Worm (Caenorhabditis elegans): Measurements from ENCODE around the gene glna-2.

Gene glna-2

ce11 chrII:8028246-8028694 lies 19.8 kb downstream of the glna-2 start (continued):
- no peak for TF ChIP-seq ZK546.5 (tag; optimal IDR thresholded peaks at IDR 0.05)
- peak; percentile 98 for TF ChIP-seq lir-3 (tag; optimal IDR thresholded peaks at IDR 0.05)
- peak; percentile 34 for TF ChIP-seq zip-2 (tag; optimal IDR thresholded peaks at IDR 0.05)
- TF ChIP-seq nhr-42 (GFP tag; IDR thresholded peaks at IDR 0.05) = 0 out of 2 replicates have a peak, but pooled peaks have one; percentile 62
- TF ChIP-seq dmd-6 (GFP tag; IDR thresholded peaks at IDR 0.05) = peak; percentile 91
- TF ChIP-seq cey-2 (tag; optimal IDR thresholded peaks at IDR 0.05; ENCODE audit: borderline replicate concordance, insufficient read depth) = no peak
- peak; percentile 74 for TF ChIP-seq mes-2 (tag; optimal IDR thresholded peaks at IDR 0.05; ENCODE audit: poor library complexity, severe bottlenecking)
- peak; percentile 70 for TF ChIP-seq dpl-1 (GFP tag; optimal IDR thresholded peaks at IDR 0.05)
- no peak for TF ChIP-seq Y5F2A.4 (GFP tag; optimal IDR thresholded peaks at IDR 0.05)
- peak; percentile 90 for TF ChIP-seq nhr-48 (tag; optimal IDR thresholded peaks at IDR 0.05)
- TF ChIP-seq mxl-3 (GFP tag; optimal IDR thresholded peaks at IDR 0.05) = peak; percentile 89
- TF ChIP-seq nhr-11 (tag; optimal IDR thresholded peaks at IDR 0.05) = peak; percentile 68
- TF ChIP-seq mxl-2 (GFP tag; conservative IDR thresholded peaks at IDR 0.05) = peak; percentile 54; the same call in 1 of the 2 replicates
- TF ChIP-seq aha-1 (tag) = peak; percentile 99
- TF ChIP-seq skn-1 (tag; optimal IDR thresholded peaks at IDR 0.05) = no peak
- peak; percentile 97 for TF ChIP-seq mep-1 (tag; optimal IDR thresholded peaks at IDR 0.05)
- peak; percentile 57 for TF ChIP-seq nhr-28 (tag; optimal IDR thresholded peaks at IDR 0.05)
- TF ChIP-seq mdt-29 (GFP tag; IDR thresholded peaks at IDR 0.05) = peak; percentile 76
- peak; percentile 76 for TF ChIP-seq arid-1 (GFP tag; conservative IDR thresholded peaks at IDR 0.05)
- peak; percentile 32 for TF ChIP-seq pqm-1 (tag; optimal IDR thresholded peaks at IDR 0.05)
- peak; percentile 55 for TF ChIP-seq nhr-77 (tag; optimal IDR thresholded peaks at IDR 0.05)
- peak; percentile 65 to 81 for TF ChIP-seq lsy-2 (tag; optimal IDR thresholded peaks at IDR 0.05)
- no peak for TF ChIP-seq attf-4 (tag; optimal IDR thresholded peaks at IDR 0.05)
- no peak for TF ChIP-seq nhr-237 (tag; optimal IDR thresholded peaks at IDR 0.05)
- TF ChIP-seq F44E2.7 (GFP tag; IDR thresholded peaks at IDR 0.05) = no peak
- peak; percentile 71; the same call in 1 of the 2 replicates for TF ChIP-seq tra-1 (GFP tag; IDR thresholded peaks at IDR 0.05)
- 0 out of 2 replicates have a peak, but pooled peaks have one; percentile 67 for TF ChIP-seq nhr-41 (GFP tag; IDR thresholded peaks at IDR 0.05)
- no peak for TF ChIP-seq ces-1 (GFP tag; optimal IDR thresholded peaks at IDR 0.05)
- no peak for TF ChIP-seq daf-19 (GFP tag; conservative IDR thresholded peaks at IDR 0.05)
- TF ChIP-seq lin-29 (GFP tag; IDR thresholded peaks at IDR 0.05) = no peak
- TF ChIP-seq madf-9 (GFP tag; conservative IDR thresholded peaks at IDR 0.05) = peak; percentile 84; the same call in 1 of the 2 replicates
- TF ChIP-seq ceh-32 (tag; optimal IDR thresholded peaks at IDR 0.05; ENCODE audit: poor library complexity) = peak; percentile 53
- no peak for TF ChIP-seq zip-11 (GFP tag; IDR thresholded peaks at IDR 0.05)
- peak; percentile 87 for TF ChIP-seq hlh-30 (tag; optimal IDR thresholded peaks at IDR 0.05; ENCODE audit: insufficient read depth)
- peak in 1 of 2 experiments; percentile 65 for TF ChIP-seq daf-16 (GFP tag; optimal IDR thresholded peaks at IDR 0.05)
- TF ChIP-seq daf-16 (tag; optimal IDR thresholded peaks at IDR 0.05) = peak; percentile 70
- TF ChIP-seq zag-1 (tag; optimal IDR thresholded peaks at IDR 0.05) = peak; percentile 6
- peak; percentile 72 for TF ChIP-seq zfp-2 (tag; optimal IDR thresholded peaks at IDR 0.05)
- 0 out of 2 replicates have a peak, but pooled peaks have one; percentile 60 for TF ChIP-seq zfp-3 (GFP tag; conservative IDR thresholded peaks at IDR 0.05)
- TF ChIP-seq snpc-4 (tag; optimal IDR thresholded peaks at IDR 0.05) = no peak
- no peak for TF ChIP-seq spr-3 (GFP tag; optimal IDR thresholded peaks at IDR 0.05)
- TF ChIP-seq T20F7.1 (GFP tag; optimal IDR thresholded peaks at IDR 0.05) = peak; percentile 88
- TF ChIP-seq nhr-76 (tag; optimal IDR thresholded peaks at IDR 0.05) = no peak
- peak; percentile 97 for TF ChIP-seq set-16 (GFP tag; IDR thresholded peaks at IDR 0.05)
- no peak for TF ChIP-seq daf-12 (tag; optimal IDR thresholded peaks at IDR 0.05)
- TF ChIP-seq ceh-44 (GFP tag; IDR thresholded peaks at IDR 0.05) = peak; percentile 43; the same call in 1 of the 2 replicates
- TF ChIP-seq rbr-2 (tag; optimal IDR thresholded peaks at IDR 0.05) = peak; percentile 97
- TF ChIP-seq lin-15B (tag; optimal IDR thresholded peaks at IDR 0.05) = peak; percentile 55
- TF ChIP-seq daf-8 (GFP tag; IDR thresholded peaks at IDR 0.05) = 0 out of 2 replicates have a peak, but pooled peaks have one; percentile 15
- TF ChIP-seq spr-1 (tag; optimal IDR thresholded peaks at IDR 0.05) = peak; percentile 84
- TF ChIP-seq lin-38 (GFP tag; IDR thresholded peaks at IDR 0.05) = peak; percentile 91

Data from whole organism, L4 larva.